Fruit fly (Drosophila melanogaster) Kc167 (cell line): ENCODE data around the gene CG18420.

Source experiments
- Myc ChIP-seq: fragments of >200 bp; optimal IDR thresholded peaks from 2 replicates; lab custom pipeline; 2017; ENCODE audit warnings: missing external identifiers
- Sin3A ChIP-seq: fragments of >200 bp; optimal IDR thresholded peaks from 2 replicates; lab custom pipeline; 2018; ENCODE audit warnings: missing external identifiers
- h ChIP-seq: fragments of >200 bp; optimal IDR thresholded peaks from 3 replicates; lab custom pipeline; 2018; ENCODE audit warnings: missing external identifiers
- insv ChIP-seq: fragments of >200 bp; optimal IDR thresholded peaks from 3 replicates; lab custom pipeline; 2018; ENCODE audit warnings: missing external identifiers
- psq ChIP-seq: fragments of >200 bp; optimal IDR thresholded peaks from 2 replicates; lab custom pipeline; 2017; ENCODE audit warnings: missing external identifiers
- ttk ChIP-seq: sonication (Bioruptor generic); optimal IDR thresholded peaks from 2 replicates; lab custom pipeline; 2017; ENCODE audit warnings: missing external identifiers

The CG18420 gene

dm6 chr2L:14796542-14796941, at the start of gene CG18420:
TSS of gene CG18420 (minus strand) at chr2L:14796642.
- TF ChIP-seq h (lab: Kevin White, UChicago) (no peak), Sin3A (lab: Kevin White, UChicago) (no peak), insv (lab: Kevin White, UChicago) (no peak), ttk (lab: Kevin White, UChicago) (no peak), psq (lab: Kevin White, UChicago) (no peak), Myc (lab: Kevin White, UChicago) (no peak)

dm6 chr2L:14842058-14842457, 45.6 kb upstream of the CG18420 start, which contains the start of gene CG42682:
TSS of gene CG42682 (plus strand) at chr2L:14842358.
- TF ChIP-seq h (lab: Kevin White, UChicago): no peak

dm6 chr2L:14810461-14810860, 14.0 kb upstream of the CG18420 start, which contains the start of gene CG33309:
TSS of gene CG33309 (plus strand) at chr2L:14810761.
- TF ChIP-seq insv (lab: Kevin White, UChicago) (no peak), psq (lab: Kevin White, UChicago) (no peak), h (lab: Kevin White, UChicago) (no peak), Myc (lab: Kevin White, UChicago) (no peak), ttk (lab: Kevin White, UChicago) (no peak), Sin3A (lab: Kevin White, UChicago) (no peak)

- TF ChIP-seq h (lab: Kevin White, UChicago) (no peak), ttk (lab: Kevin White, UChicago) (no peak)
These were observed 5.6 kb upstream of the CG18420 start, which contains the start of gene CG33308 for dm6 chr2L:14802034-14802433. TSS of gene CG33308 (plus strand) at chr2L:14802334.

dm6 chr2L:14797554-14797953, 1.1 kb upstream of the CG18420 start:
- TF ChIP-seq h (lab: Kevin White, UChicago) (no peak), psq (lab: Kevin White, UChicago) (no peak), Myc (lab: Kevin White, UChicago) (no peak), insv (lab: Kevin White, UChicago) (no peak), Sin3A (lab: Kevin White, UChicago) (no peak), ttk (lab: Kevin White, UChicago) (no peak)

- TF ChIP-seq Sin3A (lab: Kevin White, UChicago): no peak
- no peak for TF ChIP-seq ttk (lab: Kevin White, UChicago)
- TF ChIP-seq h (lab: Kevin White, UChicago): no peak
- TF ChIP-seq Myc (lab: Kevin White, UChicago): no peak
These were observed 11.9 kb downstream of the CG18420 start, which contains the start of gene CG18636 for dm6 chr2L:14784498-14784897. TSS of gene CG18636 (minus strand) at chr2L:14784598.

dm6 chr2L:14774713-14775112, 21.7 kb downstream of the CG18420 start, which contains the start of gene CG4650:
TSS of gene CG4650 (minus strand) at chr2L:14774981.
- TF ChIP-seq Myc (lab: Kevin White, UChicago) (no peak), h (lab: Kevin White, UChicago) (no peak), ttk (lab: Kevin White, UChicago) (no peak), insv (lab: Kevin White, UChicago) (no peak), psq (lab: Kevin White, UChicago) (no peak)

- TF ChIP-seq h (lab: Kevin White, UChicago): no peak
- TF ChIP-seq insv (lab: Kevin White, UChicago): no peak
- TF ChIP-seq ttk (lab: Kevin White, UChicago): no peak
- TF ChIP-seq Sin3A (lab: Kevin White, UChicago): no peak
- no peak for TF ChIP-seq psq (lab: Kevin White, UChicago)
- TF ChIP-seq Myc (lab: Kevin White, UChicago): no peak
These were observed 30.8 kb downstream of the CG18420 start, which contains the start of gene CG4701 for dm6 chr2L:14765608-14766007. TSS of gene CG4701 (plus strand) at chr2L:14765908.

- TF ChIP-seq insv (lab: Kevin White, UChicago): no peak
- TF ChIP-seq ttk (lab: Kevin White, UChicago): no peak
- TF ChIP-seq h (lab: Kevin White, UChicago): no peak
- TF ChIP-seq Myc (lab: Kevin White, UChicago): no peak
- TF ChIP-seq psq (lab: Kevin White, UChicago): no peak
- no peak for TF ChIP-seq Sin3A (lab: Kevin White, UChicago)
These were observed 34.0 kb downstream of the CG18420 start, which contains the start of gene CSN1a for dm6 chr2L:14762465-14762864. TSS of gene CSN1a (plus strand) at chr2L:14762765.

dm6 chr2L:14760467-14760866, 36.0 kb downstream of the CG18420 start, which contains the start of gene CG4691:
TSS of gene CG4691 (plus strand) at chr2L:14760767.
- no peak for TF ChIP-seq insv (lab: Kevin White, UChicago)
- no peak for TF ChIP-seq h (lab: Kevin White, UChicago)
- TF ChIP-seq ttk (lab: Kevin White, UChicago): no peak
- no peak for TF ChIP-seq Sin3A (lab: Kevin White, UChicago)
- TF ChIP-seq Myc (lab: Kevin White, UChicago): no peak
- no peak for TF ChIP-seq psq (lab: Kevin White, UChicago)

dm6 chr2L:14746068-14746467, 50.4 kb downstream of the CG18420 start:
- TF ChIP-seq Myc (lab: Kevin White, UChicago): no peak
- TF ChIP-seq Sin3A (lab: Kevin White, UChicago): no peak
- no peak for TF ChIP-seq insv (lab: Kevin White, UChicago)
- TF ChIP-seq h (lab: Kevin White, UChicago): no peak
- TF ChIP-seq ttk (lab: Kevin White, UChicago): no peak
- TF ChIP-seq psq (lab: Kevin White, UChicago): no peak

dm6 chr2L:14745068-14745467, 51.4 kb downstream of the CG18420 start, which contains the start of gene CG42587:
TSS of gene CG42587 (minus strand) at chr2L:14745210.
- no peak for TF ChIP-seq Myc (lab: Kevin White, UChicago)
- TF ChIP-seq ttk (lab: Kevin White, UChicago): no peak
- TF ChIP-seq insv (lab: Kevin White, UChicago): no peak
- TF ChIP-seq psq (lab: Kevin White, UChicago): no peak
- TF ChIP-seq Sin3A (lab: Kevin White, UChicago): no peak
- TF ChIP-seq h (lab: Kevin White, UChicago): no peak
